Worm (Caenorhabditis elegans) whole organism, L4 larva: Measurements from ENCODE around the gene F01F1.14.

Experiments
- ama-1 ChIP-seq: fragments of 150-350 bp; optimal IDR thresholded peaks from 2 replicates; lab custom pipeline; 2014; ENCODE audit warnings: inconsistent platforms, mixed read lengths
- ceh-62 ChIP-seq: sonication (generic microtip); optimal IDR thresholded peaks from 2 replicates; lab custom pipeline; 2017; ENCODE audit warnings: missing biosample characterization, missing genetic modification characterization
- ceh-82 ChIP-seq: sonication (generic microtip); optimal IDR thresholded peaks from 2 replicates; lab custom pipeline; 2017; ENCODE audit warnings: missing biosample characterization, missing genetic modification characterization
- fos-1 ChIP-seq: fragments of 150-350 bp; optimal IDR thresholded peaks from 2 replicates; lab custom pipeline; 2014; ENCODE audit warnings: missing biosample characterization, missing genetic modification characterization
- lir-3 ChIP-seq: sonication (generic microtip); optimal IDR thresholded peaks from 2 replicates; lab custom pipeline; 2016; ENCODE audit warnings: mild to moderate bottlenecking, missing genetic modification characterization, missing compliant biosample characterization
- mxl-2 ChIP-seq: fragments of 200-800 bp; sonication (Bioruptor generic); conservative IDR thresholded peaks from 2 replicates; pipeline ENCODE4 v1.3.6; 2022; ENCODE audit warnings: missing genetic modification reagents, missing genetic modification characterization, missing compliant biosample characterization
- nhr-11 ChIP-seq: fragments of 150-350 bp; optimal IDR thresholded peaks from 2 replicates; lab custom pipeline; 2014; ENCODE audit warnings: missing biosample characterization, missing genetic modification characterization
- sdz-12 ChIP-seq: fragments of 200-800 bp; sonication (Bioruptor generic); optimal IDR thresholded peaks from 2 replicates; lab custom pipeline; 2018; ENCODE audit warnings: mild to moderate bottlenecking, missing genetic modification characterization, missing compliant biosample characterization
- zfp-2 ChIP-seq: sonication (generic microtip); optimal IDR thresholded peaks from 2 replicates; lab custom pipeline; 2016; ENCODE audit warnings: mild to moderate bottlenecking, missing genetic modification characterization, missing compliant biosample characterization

ce11 chrIII:5840815-5841573, 41.7 kb downstream of the F01F1.14 start:
- TF ChIP-seq lir-3 (tag; lab: Kevin White, UChicago) (no peak), fos-1 (no peak), ama-1 (no peak), mxl-2 (no peak), ceh-62 (tag; lab: Kevin White, UChicago) (no peak), nhr-11 (no peak), ceh-82 (no peak), sdz-12 (GFP tag; lab: Kevin White, UChicago) (no peak), zfp-2 (tag; lab: Kevin White, UChicago) (no peak)
